Fruit fly (Drosophila melanogaster) whole organism, wandering third instar larva: ENCODE data around the gene Ythdc1.

Source experiments
- Abd-B ChIP-seq: fragments of >200 bp; optimal IDR thresholded peaks from 2 replicates; lab custom pipeline; 2017; ENCODE audit warnings: missing biosample characterization, missing genetic modification characterization
- CG32264 ChIP-seq: fragments of 200-800 bp; sonication (Bioruptor generic); optimal IDR thresholded peaks from 2 replicates; lab custom pipeline; 2016; ENCODE audit warnings: missing biosample characterization, missing genetic modification characterization
- CG9705 ChIP-seq: fragments of 200-800 bp; sonication (Bioruptor generic); optimal IDR thresholded peaks from 2 replicates; lab custom pipeline; 2018; ENCODE audit warnings: missing biosample characterization, mild to moderate bottlenecking, missing genetic modification characterization
- CrebA ChIP-seq: fragments of 200-800 bp; sonication (Bioruptor generic); optimal IDR thresholded peaks from 2 replicates; lab custom pipeline; 2016; ENCODE audit warnings: missing biosample characterization, mild to moderate bottlenecking, missing genetic modification characterization, borderline replicate concordance
- Dfd ChIP-seq: fragments of >200 bp; optimal IDR thresholded peaks from 2 replicates; lab custom pipeline; 2017; ENCODE audit warnings: missing biosample characterization, missing genetic modification characterization
- Dif ChIP-seq: fragments of 200-275, 200-300 bp; sonication (Bioruptor generic); optimal IDR thresholded peaks from 2 replicates; lab custom pipeline; 2018; ENCODE audit warnings: missing biosample characterization, missing genetic modification characterization; ENCODE audit not compliant: partially characterized antibody
- GATAd ChIP-seq: sonication (Bioruptor generic); optimal IDR thresholded peaks from 2 replicates; lab custom pipeline; 2016; ENCODE audit warnings: missing biosample characterization, missing genetic modification characterization
- HLH106 ChIP-seq: fragments of 200-800 bp; optimal IDR thresholded peaks from 3 replicates; lab custom pipeline; 2019; ENCODE audit warnings: missing biosample characterization, mild to moderate bottlenecking, missing genetic modification characterization, moderate library complexity
- Hnf4 ChIP-seq: fragments of 200-800 bp; sonication (Bioruptor generic); optimal IDR thresholded peaks from 2 replicates; lab custom pipeline; 2016; ENCODE audit warnings: missing biosample characterization, mild to moderate bottlenecking, missing genetic modification characterization
- Hr78 ChIP-seq: fragments of >200 bp; optimal IDR thresholded peaks from 2 replicates; lab custom pipeline; 2017; ENCODE audit warnings: missing biosample characterization, missing genetic modification characterization
- Hr83 ChIP-seq: fragments of 200-300 bp; sonication (Bioruptor generic); optimal IDR thresholded peaks from 2 replicates; lab custom pipeline; 2016; ENCODE audit warnings: missing biosample characterization, mild to moderate bottlenecking, missing genetic modification characterization, moderate library complexity; ENCODE audit not compliant: poor library complexity, severe bottlenecking
- Jra ChIP-seq: sonication (Bioruptor generic); optimal IDR thresholded peaks from 2 replicates; lab custom pipeline; 2016; ENCODE audit warnings: missing biosample characterization, missing genetic modification characterization
- Mio ChIP-seq: sonication (Bioruptor generic); optimal IDR thresholded peaks from 2 replicates; lab custom pipeline; 2016; ENCODE audit warnings: missing biosample characterization, missing genetic modification characterization
- Myc ChIP-seq: fragments of >200 bp; optimal IDR thresholded peaks from 2 replicates; lab custom pipeline; 2017
- N ChIP-seq: fragments of >200 bp; optimal IDR thresholded peaks from 2 replicates; lab custom pipeline; 2018; ENCODE audit warnings: missing biosample characterization, missing external identifiers, missing genetic modification characterization
- OdsH ChIP-seq: fragments of 200-800 bp; sonication (Bioruptor generic); optimal IDR thresholded peaks from 2 replicates; lab custom pipeline; 2016; ENCODE audit warnings: missing biosample characterization, mild to moderate bottlenecking, missing genetic modification characterization
- Rel ChIP-seq, 2 experiments: fragments of 200-800 bp; sonication (Bioruptor generic) in 1 of 2; optimal IDR thresholded peaks; 2 replicates in 1 of 2; 3 replicates in 1 of 2; lab custom pipeline; 2016 to 2019; ENCODE audit warnings: mild to moderate bottlenecking in 2 of 2, missing biosample characterization in 2 of 2, missing genetic modification characterization in 2 of 2, moderate library complexity in 1 of 2
- Sp1 ChIP-seq: fragments of 200-800 bp; sonication (Bioruptor generic); optimal IDR thresholded peaks from 3 replicates; lab custom pipeline; 2019; ENCODE audit warnings: missing biosample characterization, mild to moderate bottlenecking, missing genetic modification characterization, moderate library complexity
- Vsx2 ChIP-seq: fragments of 200-300, 225-300 bp; sonication (Bioruptor generic); optimal IDR thresholded peaks from 2 replicates; lab custom pipeline; 2018; ENCODE audit warnings: missing biosample characterization, missing genetic modification characterization; ENCODE audit not compliant: partially characterized antibody
- br ChIP-seq: fragments of 200-800 bp; sonication (Bioruptor generic); optimal IDR thresholded peaks from 2 replicates; lab custom pipeline; 2016; ENCODE audit warnings: missing biosample characterization, missing genetic modification characterization
- brk ChIP-seq: fragments of 200-800 bp; sonication (Bioruptor generic); optimal IDR thresholded peaks from 2 replicates; lab custom pipeline; 2016; ENCODE audit warnings: missing biosample characterization, mild to moderate bottlenecking, missing genetic modification characterization
- dl ChIP-seq, 2 experiments: fragments of 175-275, 200-275 bp in 1 of 2; fragments of 200-275 bp in 1 of 2; sonication (Bioruptor generic); optimal IDR thresholded peaks; lab custom pipeline; 2018; ENCODE audit warnings: mild to moderate bottlenecking in 2 of 2, missing biosample characterization in 2 of 2, missing genetic modification characterization in 2 of 2, moderate library complexity in 2 of 2; ENCODE audit not compliant: partially characterized antibody in 2 of 2, insufficient read depth in 1 of 2
- dmrt93B ChIP-seq: fragments of 200-800 bp; sonication (Bioruptor generic); optimal IDR thresholded peaks from 2 replicates; lab custom pipeline; 2018; ENCODE audit warnings: missing biosample characterization, mild to moderate bottlenecking, missing genetic modification characterization
- dsf ChIP-seq: sonication (Bioruptor generic); optimal IDR thresholded peaks from 2 replicates; lab custom pipeline; 2016; ENCODE audit warnings: missing biosample characterization, missing genetic modification characterization, borderline replicate concordance
- ey ChIP-seq: fragments of 200-800 bp; sonication (Bioruptor generic); optimal IDR thresholded peaks from 2 replicates; lab custom pipeline; 2016; ENCODE audit warnings: missing biosample characterization, missing genetic modification characterization
- foxo ChIP-seq, 2 experiments: fragments of 200-800 bp; sonication (Bioruptor generic); optimal IDR thresholded peaks; 2 replicates in 1 of 2; 3 replicates in 1 of 2; lab custom pipeline; 2016 to 2017; ENCODE audit warnings: missing biosample characterization in 2 of 2, missing genetic modification characterization in 2 of 2
- fru ChIP-seq: fragments of 200-800 bp; sonication (Bioruptor generic); optimal IDR thresholded peaks from 3 replicates; lab custom pipeline; 2016; ENCODE audit warnings: missing biosample characterization, mild to moderate bottlenecking, missing genetic modification characterization
- h ChIP-seq: fragments of 200-800 bp; sonication (Bioruptor generic); optimal IDR thresholded peaks from 3 replicates; lab custom pipeline; 2016; ENCODE audit warnings: missing biosample characterization, mild to moderate bottlenecking, missing genetic modification characterization
- jim ChIP-seq: fragments of 175-275, 200-325 bp; sonication (Bioruptor generic); optimal IDR thresholded peaks from 2 replicates; lab custom pipeline; 2016; ENCODE audit warnings: missing biosample characterization, mild to moderate bottlenecking, missing genetic modification characterization
- lola ChIP-seq: fragments of >200 bp; optimal IDR thresholded peaks from 2 replicates; lab custom pipeline; 2017; ENCODE audit warnings: missing biosample characterization, missing genetic modification characterization
- pan ChIP-seq: fragments of >200 bp; optimal IDR thresholded peaks from 2 replicates; lab custom pipeline; 2017
- psq ChIP-seq: fragments of 200-800 bp; sonication (Bioruptor generic); optimal IDR thresholded peaks from 3 replicates; lab custom pipeline; 2017; ENCODE audit warnings: missing biosample characterization, mild to moderate bottlenecking, missing genetic modification characterization, moderate library complexity
- rgr ChIP-seq: fragments of 200-800 bp; sonication (Bioruptor generic); optimal IDR thresholded peaks from 3 replicates; lab custom pipeline; 2016; ENCODE audit warnings: missing biosample characterization, mild to moderate bottlenecking, missing genetic modification characterization
- sage ChIP-seq: fragments of 200-800 bp; sonication (Bioruptor generic); optimal IDR thresholded peaks from 2 replicates; lab custom pipeline; 2016; ENCODE audit warnings: missing biosample characterization, mild to moderate bottlenecking, missing genetic modification characterization
- sv ChIP-seq: fragments of 200-800 bp; sonication (Bioruptor generic); optimal IDR thresholded peaks from 3 replicates; lab custom pipeline; 2016; ENCODE audit warnings: missing biosample characterization, missing genetic modification characterization
- tai ChIP-seq: sonication (Bioruptor generic); optimal IDR thresholded peaks from 2 replicates; lab custom pipeline; 2016; ENCODE audit warnings: missing biosample characterization, missing genetic modification characterization
- usp ChIP-seq: fragments of >200 bp; optimal IDR thresholded peaks from 2 replicates; lab custom pipeline; 2017; ENCODE audit warnings: missing biosample characterization, missing genetic modification characterization
- woc ChIP-seq: sonication (Bioruptor generic); optimal IDR thresholded peaks from 2 replicates; lab custom pipeline; 2016; ENCODE audit warnings: missing biosample characterization, mild to moderate bottlenecking, missing genetic modification characterization

Gene Ythdc1

DNA sequence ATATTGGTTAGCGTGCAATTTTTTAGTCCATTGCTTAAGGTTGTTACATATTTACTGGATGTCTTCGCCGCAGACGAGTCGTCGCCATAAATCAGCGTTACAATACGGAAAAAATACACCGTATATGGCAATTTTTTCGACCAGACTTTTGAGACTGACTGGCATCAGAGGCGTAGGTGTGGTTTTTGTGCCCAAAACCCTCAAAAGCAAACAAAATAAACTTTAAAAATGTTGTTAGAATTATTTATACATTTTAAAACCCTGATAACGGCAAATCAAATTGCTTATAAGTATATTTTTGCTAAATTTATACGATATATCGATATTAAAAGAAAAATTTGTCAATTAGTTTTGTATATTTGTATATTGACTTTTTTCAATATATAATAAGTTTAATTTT is 46.7 kb upstream of the Ythdc1 start:
- TF ChIP-seq lola (no peak), dsf (GFP tag; lab: Kevin White, UChicago) (no peak), CrebA (GFP tag; lab: Kevin White, UChicago) (no peak), brk (no peak), Sp1 (GFP tag; lab: Kevin White, UChicago) (no peak), ey (GFP tag; lab: Kevin White, UChicago) (no peak), br (GFP tag; lab: Kevin White, UChicago) (no peak), Abd-B (GFP tag; lab: Kevin White, UChicago) (no peak), sage (no peak), Hnf4 (no peak), Jra (GFP tag; lab: Kevin White, UChicago) (no peak), pan (lab: Kevin White, UChicago) (no peak)

DNA sequence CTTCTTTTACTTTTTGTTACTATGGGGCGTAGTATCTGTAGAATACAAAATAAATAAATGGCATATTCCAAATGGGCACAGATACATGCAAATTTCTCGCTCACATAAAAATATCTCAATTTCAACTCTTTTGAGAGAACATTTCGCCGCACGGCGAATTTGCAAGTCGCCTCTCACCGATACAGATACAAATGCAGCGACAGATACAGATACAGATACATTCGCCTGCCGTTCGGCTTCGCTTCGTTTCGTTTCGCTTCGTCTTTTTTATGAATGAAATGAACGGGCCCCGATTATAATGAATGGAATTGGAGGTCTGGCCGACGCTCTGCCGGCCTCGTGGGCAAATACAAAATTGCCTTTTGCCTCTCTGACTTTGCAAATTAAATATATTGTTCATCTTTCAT is 46.3 kb upstream of the Ythdc1 start:
- no peak for TF ChIP-seq woc
- TF ChIP-seq dmrt93B (GFP tag; lab: Kevin White, UChicago) = no peak
- no peak for TF ChIP-seq GATAd (GFP tag; lab: Kevin White, UChicago)
- peak; percentile 15 for TF ChIP-seq h (GFP tag; lab: Kevin White, UChicago)
- TF ChIP-seq brk = peak; percentile 62
- peak; percentile 51 for TF ChIP-seq sage
- peak; percentile 71 for TF ChIP-seq CrebA (GFP tag; lab: Kevin White, UChicago)
- peak; percentile 56 for TF ChIP-seq Hr83 (GFP tag; lab: Kevin White, UChicago)
- no peak for TF ChIP-seq ey (GFP tag; lab: Kevin White, UChicago)
- no peak for TF ChIP-seq psq (GFP tag; lab: Kevin White, UChicago)
- TF ChIP-seq rgr = no peak
- peak; percentile 39 for TF ChIP-seq Dif (GFP tag; lab: Kevin White, UChicago)
- TF ChIP-seq dl (GFP tag; optimal IDR thresholded peaks at IDR 0.05; lab: Kevin White, UChicago; ENCODE audit: insufficient read depth in 1 of 2, partially characterized antibody in 2 of 2) = peak in 1 of 2 experiments; percentile 63
- no peak for TF ChIP-seq HLH106 (tag; lab: Kevin White, UChicago)
- no peak for TF ChIP-seq usp (GFP tag; lab: Kevin White, UChicago)
- no peak for TF ChIP-seq Sp1 (GFP tag; lab: Kevin White, UChicago)
- no peak for TF ChIP-seq br (GFP tag; lab: Kevin White, UChicago)
- TF ChIP-seq Myc = no peak
- TF ChIP-seq Abd-B (GFP tag; lab: Kevin White, UChicago) = no peak
- TF ChIP-seq Rel (GFP tag; optimal IDR thresholded peaks at IDR 0.05; lab: Kevin White, UChicago) = peak; percentile 70
- TF ChIP-seq Rel (tag; optimal IDR thresholded peaks at IDR 0.05; lab: Kevin White, UChicago) = peak; percentile 29
- no peak for TF ChIP-seq fru (GFP tag; lab: Kevin White, UChicago)
- TF ChIP-seq tai (GFP tag; lab: Kevin White, UChicago) = no peak
- TF ChIP-seq Mio (GFP tag; lab: Kevin White, UChicago) = no peak
- TF ChIP-seq Jra (GFP tag; lab: Kevin White, UChicago) = no peak
- no peak for TF ChIP-seq Vsx2 (GFP tag; lab: Kevin White, UChicago)
- peak; percentile 15 for TF ChIP-seq CG32264 (GFP tag; lab: Kevin White, UChicago)
- peak; percentile 48 for TF ChIP-seq OdsH (GFP tag; lab: Kevin White, UChicago)
- no peak for TF ChIP-seq CG9705 (GFP tag; lab: Kevin White, UChicago)
- TF ChIP-seq lola = no peak
- TF ChIP-seq Hr78 = no peak
- TF ChIP-seq sv = no peak
- TF ChIP-seq Hnf4 = no peak
- TF ChIP-seq N (GFP tag; lab: Kevin White, UChicago) = peak; percentile 37
- TF ChIP-seq foxo (GFP tag; optimal IDR thresholded peaks at IDR 0.05; lab: Kevin White, UChicago) = peak in 1 of 2 experiments; percentile 38
- TF ChIP-seq pan (lab: Kevin White, UChicago) = no peak
- TF ChIP-seq dsf (GFP tag; lab: Kevin White, UChicago) = no peak
- TF ChIP-seq Dfd = no peak
- TF ChIP-seq jim (GFP tag; lab: Kevin White, UChicago) = no peak
- TF ChIP-seq, all 38 proteins: peak for 12
